Worm (Caenorhabditis elegans) whole organism, L4 larva: Measurements from ENCODE around the gene F35H10.5.

Experiments
- R02D3.7 ChIP-seq: fragments of 150-350 bp; sonication (generic microtip); optimal IDR thresholded peaks from 3 replicates; lab custom pipeline; 2014; ENCODE audit warnings: missing biosample characterization, missing genetic modification characterization
- T20F7.1 ChIP-seq: fragments of 200-800 bp; sonication (Bioruptor generic); optimal IDR thresholded peaks from 2 replicates; lab custom pipeline; 2018; ENCODE audit warnings: mild to moderate bottlenecking, missing genetic modification characterization, missing compliant biosample characterization
- ceh-82 ChIP-seq: sonication (generic microtip); optimal IDR thresholded peaks from 2 replicates; lab custom pipeline; 2017; ENCODE audit warnings: missing biosample characterization, missing genetic modification characterization
- daf-8 ChIP-seq: fragments of 200-800 bp; sonication (Bioruptor generic); IDR thresholded peaks from 2 replicates; pipeline ENCODE4 v1.3.6; 2022; ENCODE audit warnings: missing genetic modification characterization, missing compliant biosample characterization
- fkh-10 ChIP-seq: fragments of 150-350 bp; optimal IDR thresholded peaks from 2 replicates; lab custom pipeline; 2014; ENCODE audit warnings: missing biosample characterization, missing genetic modification reagents, missing genetic modification characterization
- lin-1 ChIP-seq: fragments of 200-800 bp; sonication (Bioruptor generic); IDR thresholded peaks from 2 replicates; pipeline ENCODE4 v1.3.6; 2022; ENCODE audit warnings: missing genetic modification reagents, missing genetic modification characterization, missing compliant biosample characterization
- lin-38 ChIP-seq: fragments of 200-800 bp; sonication (Bioruptor generic); IDR thresholded peaks from 2 replicates; pipeline ENCODE4 v1.3.6; 2022; ENCODE audit warnings: missing genetic modification reagents, missing genetic modification characterization, missing compliant biosample characterization
- lsy-2 ChIP-seq, 2 experiments: fragments of 150-350 bp in 1 of 2; sonication (generic microtip) in 1 of 2; optimal IDR thresholded peaks; 2 replicates each; lab custom pipeline; 2014 to 2017; ENCODE audit warnings: missing biosample characterization in 2 of 2, missing genetic modification characterization in 2 of 2
- mdl-1 ChIP-seq, 2 experiments: fragments of 150-350 bp in 1 of 2; sonication (generic microtip) in 1 of 2; optimal IDR thresholded peaks; 2 replicates each; lab custom pipeline; 2014 to 2017; ENCODE audit warnings: missing biosample characterization in 2 of 2, missing genetic modification characterization in 2 of 2
- nhr-102 ChIP-seq: sonication (generic microtip); optimal IDR thresholded peaks from 2 replicates; lab custom pipeline; 2016; ENCODE audit warnings: mild to moderate bottlenecking, missing genetic modification characterization, moderate library complexity, missing compliant biosample characterization
- nhr-11 ChIP-seq: fragments of 150-350 bp; optimal IDR thresholded peaks from 2 replicates; lab custom pipeline; 2014; ENCODE audit warnings: missing biosample characterization, missing genetic modification characterization
- tag-97 ChIP-seq: fragments of 200-800 bp; sonication (Bioruptor generic); IDR thresholded peaks from 2 replicates; pipeline ENCODE4 v1.3.6; 2022; ENCODE audit warnings: missing genetic modification characterization, missing compliant biosample characterization
- unc-130 ChIP-seq: sonication (generic microtip); optimal IDR thresholded peaks from 2 replicates; lab custom pipeline; 2016; ENCODE audit warnings: missing genetic modification reagents, missing genetic modification characterization, missing compliant biosample characterization
- unc-62 ChIP-seq, 3 experiments: fragments of 150-350 bp in 1 of 3; sonication (generic microtip); optimal IDR thresholded peaks in 2 of 3; peaks in 1 of 3; 1 replicate in 1 of 3; 2 replicates in 2 of 3; lab custom pipeline; 2014 to 2017; ENCODE audit warnings: missing biosample characterization in 3 of 3, missing genetic modification characterization in 3 of 3, missing genetic modification reagents in 3 of 3, missing genotype in 1 of 3

ce11 chrIV:8301925-8302324, 1.4 kb downstream of the F35H10.5 start:
- TF ChIP-seq ceh-82 (tag; lab: Kevin White, UChicago) (no peak), R02D3.7 (tag; lab: Kevin White, UChicago) (no peak), fkh-10 (GFP tag; lab: Kevin White, UChicago) (no peak), unc-130 (GFP tag; lab: Kevin White, UChicago) (no peak), unc-62 (GFP tag; optimal IDR thresholded peaks at IDR 0.05 in 1 of 2; lab: Kevin White, UChicago) (peak in 1 of 2 experiments; percentile 88), unc-62 (tag; optimal IDR thresholded peaks at IDR 0.05; lab: Kevin White, UChicago) (no peak), daf-8 (GFP tag; lab: Robert Waterston, UW) (no peak), lsy-2 (tag; optimal IDR thresholded peaks at IDR 0.05; lab: Kevin White, UChicago) (no peak), T20F7.1 (no peak), nhr-11 (tag; lab: Kevin White, UChicago) (peak; percentile 12), lin-1 (GFP tag; lab: Robert Waterston, UW) (no peak), nhr-102 (tag; lab: Kevin White, UChicago) (no peak), tag-97 (GFP tag; lab: Robert Waterston, UW) (no peak), mdl-1 (tag; optimal IDR thresholded peaks at IDR 0.05; lab: Kevin White, UChicago) (peak in 1 of 2 experiments; percentile 62), lin-38 (GFP tag; lab: Robert Waterston, UW) (no peak)
